Fruit fly (Drosophila melanogaster): ENCODE data around the gene Sgsh.

The Sgsh gene

dm6 chr3R:18899123-18899522, 13.6 kb downstream of the Sgsh start, which contains the start of gene Rh2:
Gene Rh2 (plus strand): TSS chr3R:18899423.
- TF ChIP-seq psq (optimal IDR thresholded peaks at IDR 0.05) (no peak), usp (GFP tag; optimal IDR thresholded peaks at IDR 0.05) (no peak), EcR (GFP tag; optimal IDR thresholded peaks at IDR 0.05) (no peak), CG8478 (optimal IDR thresholded peaks at IDR 0.05) (no peak), Dll (optimal IDR thresholded peaks at IDR 0.05) (no peak), pan (optimal IDR thresholded peaks at IDR 0.05) (no peak)

- no peak for TF ChIP-seq psq (optimal IDR thresholded peaks at IDR 0.05)
- TF ChIP-seq CG8478 (optimal IDR thresholded peaks at IDR 0.05), result no peak
Measured at dm6 chr3R:18897821-18898220, 14.9 kb downstream of the Sgsh start, which contains the start of gene CG14297. Gene CG14297 (plus strand): TSS chr3R:18898121.

- TF ChIP-seq pan (optimal IDR thresholded peaks at IDR 0.05), result no peak
- no peak for TF ChIP-seq CG8478 (optimal IDR thresholded peaks at IDR 0.05)
- TF ChIP-seq usp (GFP tag; optimal IDR thresholded peaks at IDR 0.05), result no peak
- TF ChIP-seq EcR (GFP tag; optimal IDR thresholded peaks at IDR 0.05), result no peak
- no peak for TF ChIP-seq Dll (optimal IDR thresholded peaks at IDR 0.05)
- TF ChIP-seq psq (optimal IDR thresholded peaks at IDR 0.05), result no peak
Measured at dm6 chr3R:18895227-18895626, 17.5 kb downstream of the Sgsh start.

dm6 chr3R:18875228-18875627, 37.5 kb downstream of the Sgsh start, which contains the start of gene CG14298:
Gene CG14298 (plus strand): TSS chr3R:18875528.
- TF ChIP-seq psq (optimal IDR thresholded peaks at IDR 0.05) (no peak), Dll (optimal IDR thresholded peaks at IDR 0.05) (no peak), pan (optimal IDR thresholded peaks at IDR 0.05) (no peak), EcR (GFP tag; optimal IDR thresholded peaks at IDR 0.05) (no peak), usp (GFP tag; optimal IDR thresholded peaks at IDR 0.05) (no peak), CG8478 (optimal IDR thresholded peaks at IDR 0.05) (no peak)
